Fruit fly (Drosophila melanogaster): ENCODE results near the gene GstD11.
A peak's percentile ranks its signal among the peaks of the same experiment; 100 is the strongest.

DNA sequence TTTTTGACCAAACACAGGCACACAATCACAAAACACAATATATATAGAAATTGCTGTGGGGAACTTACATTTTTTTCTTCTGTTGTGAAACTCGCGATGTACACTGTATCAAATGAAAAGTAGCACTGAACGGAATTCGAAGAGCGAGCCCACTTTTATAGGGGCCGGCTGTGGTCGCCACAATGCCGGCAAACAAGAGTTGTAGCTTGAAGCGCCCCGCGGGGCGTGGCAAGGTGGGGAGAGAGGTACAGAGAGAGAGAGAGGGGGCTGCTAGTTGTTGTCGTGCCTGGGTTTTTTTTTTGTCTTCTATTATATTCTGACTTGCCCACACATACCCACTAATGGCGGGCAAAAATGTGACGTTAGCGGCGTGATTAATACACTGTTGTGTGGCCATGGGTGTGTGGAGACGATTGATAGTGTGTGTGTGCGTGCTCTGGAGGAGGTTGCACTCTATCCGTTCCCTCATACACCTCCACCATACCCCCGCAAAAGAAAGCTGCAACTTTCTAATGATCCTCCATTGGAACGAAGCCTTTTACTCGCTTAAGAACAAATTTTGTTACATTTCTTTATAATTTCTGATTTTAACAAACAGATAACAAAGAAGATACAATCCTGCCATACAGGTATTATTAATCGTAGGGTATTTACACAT lies 13.9 kb upstream of the GstD11 start, which contains the start of gene GstD1:
- TF ChIP-seq salr (GFP tag; optimal IDR thresholded peaks at IDR 0.05) = peak in 1 of 2 experiments; percentile 81
- peak; percentile 47 for TF ChIP-seq dac (GFP tag; optimal IDR thresholded peaks at IDR 0.05)
- TF ChIP-seq Hr38 (GFP tag; optimal IDR thresholded peaks at IDR 0.05) = no peak
- TF ChIP-seq acj6 (GFP tag; optimal IDR thresholded peaks at IDR 0.05) = peak; percentile 43
- peak; percentile 75 for TF ChIP-seq eg (GFP tag; IDR thresholded peaks at IDR 0.05)
- no peak for TF ChIP-seq Blimp-1 (GFP tag; optimal IDR thresholded peaks at IDR 0.05)
- TF ChIP-seq Sox15 (GFP tag; optimal IDR thresholded peaks at IDR 0.05) = peak; percentile 10
- TF ChIP-seq fkh (GFP tag; optimal IDR thresholded peaks at IDR 0.05) = peak; percentile 62
- peak; percentile 36 for TF ChIP-seq CG16779 (tag; optimal IDR thresholded peaks at IDR 0.05)
- peak; percentile 77 for TF ChIP-seq CG6276 (GFP tag; optimal IDR thresholded peaks at IDR 0.05)
- TF ChIP-seq OdsH (GFP tag; optimal IDR thresholded peaks at IDR 0.05) = peak; percentile 59
- no peak for TF ChIP-seq Eip93F (GFP tag; optimal IDR thresholded peaks at IDR 0.05)

All from whole organism, prepupa.